Worm (Caenorhabditis elegans) whole organism, early embryonic: Measurements from ENCODE around the gene fbxb-104.

Experiments used
- B0310.2 ChIP-seq: sonication (generic microtip); optimal IDR thresholded peaks from 2 replicates; lab custom pipeline; 2016; ENCODE audit warnings: mild to moderate bottlenecking, missing genetic modification characterization, missing compliant biosample characterization
- F13C5.2 ChIP-seq: sonication (generic microtip); optimal IDR thresholded peaks from 2 replicates; lab custom pipeline; 2017; ENCODE audit warnings: mild to moderate bottlenecking, missing genetic modification characterization, inconsistent platforms, missing compliant biosample characterization
- aly-1 ChIP-seq: sonication (generic microtip); optimal IDR thresholded peaks from 2 replicates; lab custom pipeline; 2016; ENCODE audit warnings: missing genetic modification characterization, missing compliant biosample characterization
- ama-1 ChIP-seq: fragments of 150-350 bp; optimal IDR thresholded peaks from 2 replicates; lab custom pipeline; 2014
- ceh-13 ChIP-seq: fragments of 200-800 bp; sonication (Bioruptor generic); optimal IDR thresholded peaks from 2 replicates; lab custom pipeline; 2018; ENCODE audit warnings: mild to moderate bottlenecking, missing genetic modification characterization, missing compliant biosample characterization
- ceh-36 ChIP-seq: sonication (generic microtip); optimal IDR thresholded peaks from 2 replicates; lab custom pipeline; 2016; ENCODE audit warnings: missing genetic modification characterization, inconsistent platforms, missing compliant biosample characterization
- ets-7 ChIP-seq: sonication (generic microtip); optimal IDR thresholded peaks from 2 replicates; lab custom pipeline; 2016; ENCODE audit warnings: missing genotype, missing genetic modification characterization, missing compliant biosample characterization
- flt-1 ChIP-seq: fragments of 200-800 bp; sonication (Bioruptor generic); IDR thresholded peaks from 2 replicates; pipeline ENCODE4 v1.3.6; 2022; ENCODE audit warnings: missing genetic modification characterization, missing compliant biosample characterization
- hmbx-1 ChIP-seq: sonication (generic microtip); optimal IDR thresholded peaks from 2 replicates; lab custom pipeline; 2016; ENCODE audit warnings: mild to moderate bottlenecking, missing genetic modification characterization, missing compliant biosample characterization
- hmg-4 ChIP-seq: fragments of 200-800 bp; sonication (Bioruptor generic); optimal IDR thresholded peaks from 2 replicates; lab custom pipeline; 2018; ENCODE audit warnings: mild to moderate bottlenecking, missing genetic modification characterization, missing compliant biosample characterization
- hnd-1 ChIP-seq: sonication (generic microtip); optimal IDR thresholded peaks from 2 replicates; lab custom pipeline; 2016; ENCODE audit warnings: missing genetic modification characterization, missing compliant biosample characterization
- pes-1 ChIP-seq: fragments of 200-800 bp; sonication (Bioruptor generic); IDR thresholded peaks from 2 replicates; pipeline ENCODE4 v1.3.6; 2022; ENCODE audit warnings: missing genetic modification reagents, missing genetic modification characterization, missing compliant biosample characterization
- scrt-1 ChIP-seq: fragments of 200-800 bp; sonication (Bioruptor generic); IDR thresholded peaks from 2 replicates; pipeline ENCODE4 v1.3.6; 2022; ENCODE audit warnings: missing genetic modification characterization, missing compliant biosample characterization
- sea-1 ChIP-seq: fragments of 200-800 bp; sonication (Bioruptor generic); conservative IDR thresholded peaks from 2 replicates; pipeline ENCODE4 v1.3.6; 2022; ENCODE audit warnings: missing genetic modification characterization, missing compliant biosample characterization
- tbx-11 ChIP-seq: fragments of 200-800 bp; sonication (Bioruptor generic); IDR thresholded peaks from 2 replicates; pipeline ENCODE4 v1.3.6; 2022; ENCODE audit warnings: missing genetic modification characterization, missing compliant biosample characterization
- tbx-37 ChIP-seq: fragments of 200-800 bp; sonication (Bioruptor generic); conservative IDR thresholded peaks from 2 replicates; pipeline ENCODE4 v1.3.6; 2022; ENCODE audit warnings: missing genetic modification reagents, missing genetic modification characterization, missing compliant biosample characterization
- tra-4 ChIP-seq: sonication (generic microtip); optimal IDR thresholded peaks from 2 replicates; lab custom pipeline; 2017; ENCODE audit warnings: missing genetic modification characterization, missing compliant biosample characterization

Gene fbxb-104

DNA sequence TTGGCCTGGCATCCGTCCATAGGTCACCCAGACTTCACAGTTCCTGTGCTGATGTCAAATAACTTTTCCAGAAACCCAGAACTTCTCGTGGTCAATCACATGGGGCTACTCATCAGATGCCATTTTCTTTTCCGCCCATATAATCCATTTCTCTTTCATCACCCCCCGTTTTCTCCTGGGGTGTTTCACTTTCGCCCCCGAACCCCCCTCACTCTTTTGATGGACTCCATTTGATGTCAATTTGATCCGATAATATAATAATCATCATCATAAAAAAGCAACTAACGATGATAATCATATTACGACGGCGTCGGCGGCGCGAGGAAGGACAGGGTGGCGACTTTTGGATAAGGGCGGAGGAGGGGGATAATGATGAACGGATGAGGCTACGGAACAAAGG is 38.8 kb downstream of the fbxb-104 start:
- TF ChIP-seq ama-1 (no peak), ceh-36 (tag; lab: Kevin White, UChicago) (no peak), hmg-4 (GFP tag; lab: Kevin White, UChicago) (no peak), hnd-1 (no peak), hmbx-1 (tag; lab: Kevin White, UChicago) (no peak), pes-1 (no peak), aly-1 (no peak), scrt-1 (GFP tag; lab: Robert Waterston, UW) (no peak), ceh-13 (no peak), tra-4 (tag; lab: Kevin White, UChicago) (no peak), sea-1 (GFP tag; lab: Robert Waterston, UW) (no peak), flt-1 (no peak), ets-7 (tag; lab: Kevin White, UChicago) (no peak), tbx-11 (no peak), tbx-37 (no peak), F13C5.2 (no peak), B0310.2 (tag; lab: Kevin White, UChicago) (no peak)

DNA sequence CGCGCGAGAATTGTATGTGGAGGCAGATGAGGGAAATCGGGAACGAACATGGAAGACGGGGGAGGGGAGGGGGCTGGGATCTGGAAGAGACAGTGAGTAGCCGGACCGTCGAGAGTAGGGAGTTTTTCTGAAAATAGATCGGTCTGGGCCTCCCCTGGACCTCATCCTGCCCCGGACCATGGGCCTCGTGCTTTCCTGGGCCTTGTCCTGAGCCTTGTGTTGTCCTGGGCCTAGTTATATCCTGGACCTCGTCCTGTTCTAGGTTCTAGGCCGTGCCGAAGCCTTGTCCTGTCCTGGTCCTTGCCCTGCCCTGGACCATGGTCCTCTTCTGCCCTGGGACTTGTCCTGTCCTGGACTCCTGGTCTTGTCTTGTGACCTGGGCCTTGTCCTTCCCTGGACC is 39.7 kb downstream of the fbxb-104 start:
- 0 out of 2 replicates have a peak, but pooled peaks have one; percentile 21 for TF ChIP-seq tbx-11
- no peak for TF ChIP-seq B0310.2 (tag; lab: Kevin White, UChicago)

DNA sequence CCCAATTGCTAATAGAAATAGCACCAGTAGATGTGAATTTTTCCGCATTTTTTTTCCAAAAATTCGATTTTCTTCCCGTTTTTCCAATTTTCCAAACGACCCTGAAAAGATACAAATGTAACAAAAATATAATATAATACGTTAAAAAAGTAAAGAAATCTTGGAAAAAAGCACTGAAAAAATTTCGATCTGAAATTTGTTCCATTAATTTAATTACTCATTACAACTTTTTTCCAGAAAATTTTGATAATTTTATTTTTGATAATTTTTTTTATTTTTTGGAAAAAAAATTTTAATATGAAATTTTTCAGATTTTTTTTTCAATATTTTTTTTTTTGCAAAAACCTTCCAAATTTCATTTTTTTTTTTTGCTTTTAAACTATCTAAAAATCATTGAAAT is 40.7 kb downstream of the fbxb-104 start, which contains the start of gene skpo-2:
Gene skpo-2 (minus strand): TSS at position 101 of the 400 bp plus-strand sequence.
- TF ChIP-seq tbx-37 (no peak), tra-4 (tag; lab: Kevin White, UChicago) (no peak), hmg-4 (GFP tag; lab: Kevin White, UChicago) (no peak), B0310.2 (tag; lab: Kevin White, UChicago) (no peak)

DNA sequence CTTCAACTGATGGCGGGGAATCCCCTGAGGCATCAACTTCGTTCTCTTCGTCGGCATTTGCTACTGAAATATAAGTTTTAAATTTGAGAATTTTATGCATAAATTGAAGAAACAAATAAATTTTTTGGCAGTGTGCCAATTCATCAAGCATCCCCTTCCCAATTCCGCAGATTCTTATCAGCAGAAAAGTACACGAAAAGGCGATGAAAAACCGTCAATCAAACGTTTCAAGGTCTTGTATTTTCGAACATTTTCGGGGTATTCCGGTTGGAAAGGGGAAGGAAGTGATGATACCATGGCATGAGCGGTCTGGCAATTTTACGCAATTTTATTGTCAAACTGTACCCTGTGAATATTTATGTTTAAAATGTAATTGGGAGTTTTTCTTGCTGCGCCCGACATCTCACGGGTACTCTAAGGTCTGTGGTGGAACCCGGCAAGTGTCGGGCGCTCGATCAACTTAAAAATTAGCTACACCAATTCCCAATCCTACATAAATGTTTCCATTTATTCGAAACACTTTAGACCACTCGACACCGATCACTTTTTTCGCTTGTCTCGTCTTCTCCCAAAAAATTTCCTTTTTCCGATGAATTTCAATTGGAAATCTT is 42.1 kb downstream of the fbxb-104 start:
- TF ChIP-seq tbx-37 (no peak), ceh-13 (no peak), hnd-1 (no peak), tbx-11 (no peak), B0310.2 (tag; lab: Kevin White, UChicago) (no peak), hmbx-1 (tag; lab: Kevin White, UChicago) (no peak), scrt-1 (GFP tag; lab: Robert Waterston, UW) (no peak), F13C5.2 (no peak), ceh-36 (tag; lab: Kevin White, UChicago) (no peak), hmg-4 (GFP tag; lab: Kevin White, UChicago) (no peak), ets-7 (tag; lab: Kevin White, UChicago) (no peak), ama-1 (no peak), pes-1 (no peak), aly-1 (no peak), tra-4 (tag; lab: Kevin White, UChicago) (no peak), flt-1 (no peak), sea-1 (GFP tag; lab: Robert Waterston, UW) (no peak)

DNA sequence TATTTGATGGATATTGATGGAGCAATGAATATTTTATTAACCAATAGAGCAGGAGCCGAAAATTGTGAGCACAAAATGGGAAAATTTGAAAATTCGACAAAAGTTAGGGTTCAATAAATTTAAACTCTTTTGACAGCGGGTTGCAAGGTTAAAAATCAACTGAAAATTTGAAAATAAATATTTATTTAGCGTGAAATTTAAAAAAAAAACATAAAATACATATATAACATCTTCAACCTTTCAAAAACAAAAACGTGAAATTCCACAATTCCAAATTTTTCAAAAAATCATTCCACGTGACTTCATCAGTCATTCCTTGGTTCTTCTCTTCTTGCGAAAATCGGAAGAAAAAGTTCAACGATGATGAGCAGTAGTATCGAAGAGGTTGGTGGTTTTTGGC is 47.7 kb downstream of the fbxb-104 start, which contains the start of gene C16C8.18:
Gene C16C8.18 (plus strand): TSS at position 301 of the 400 bp plus-strand sequence.
- TF ChIP-seq pes-1 (no peak), B0310.2 (tag; lab: Kevin White, UChicago) (no peak), ceh-13 (no peak), F13C5.2 (no peak), hmbx-1 (tag; lab: Kevin White, UChicago) (no peak), tra-4 (tag; lab: Kevin White, UChicago) (no peak), hmg-4 (GFP tag; lab: Kevin White, UChicago) (no peak), hnd-1 (no peak), ama-1 (no peak), ets-7 (tag; lab: Kevin White, UChicago) (no peak), scrt-1 (GFP tag; lab: Robert Waterston, UW) (no peak), ceh-36 (tag; lab: Kevin White, UChicago) (no peak), tbx-11 (no peak), sea-1 (GFP tag; lab: Robert Waterston, UW) (no peak), flt-1 (no peak), tbx-37 (no peak), aly-1 (no peak)

DNA sequence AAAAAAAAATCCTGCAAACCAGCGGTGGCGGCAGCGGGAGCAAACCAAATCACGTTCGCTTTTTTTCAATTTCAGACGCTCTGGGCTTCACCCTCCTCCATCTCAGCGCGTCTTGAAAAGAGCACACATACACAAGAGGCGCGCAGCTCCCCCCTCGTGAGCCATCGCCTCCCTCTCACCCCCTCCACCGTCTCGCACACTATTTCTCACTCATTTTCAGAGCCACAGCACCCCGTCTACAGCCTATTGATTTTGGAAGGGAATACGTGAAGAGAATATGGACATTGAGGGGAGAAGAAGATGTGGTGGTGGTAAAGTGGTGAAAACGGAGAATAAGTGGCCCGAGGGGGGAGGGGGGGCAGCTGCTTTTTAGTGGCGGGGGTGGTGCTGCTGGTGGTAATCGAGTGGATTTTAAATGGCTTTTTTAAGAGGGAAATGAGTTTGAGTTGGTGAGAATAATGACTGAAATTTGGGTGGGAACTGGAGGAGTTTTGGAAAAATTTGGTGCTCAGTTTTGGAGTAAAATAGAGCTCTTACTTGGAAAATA is 48.8 kb downstream of the fbxb-104 start:
- TF ChIP-seq pes-1 (no peak), B0310.2 (tag; lab: Kevin White, UChicago) (no peak), F13C5.2 (no peak), tra-4 (tag; lab: Kevin White, UChicago) (no peak), tbx-11 (no peak), sea-1 (GFP tag; lab: Robert Waterston, UW) (no peak), ceh-36 (tag; lab: Kevin White, UChicago) (no peak), tbx-37 (no peak), flt-1 (no peak), ets-7 (tag; lab: Kevin White, UChicago) (no peak), hmg-4 (GFP tag; lab: Kevin White, UChicago) (no peak), ceh-13 (no peak), scrt-1 (GFP tag; lab: Robert Waterston, UW) (no peak), ama-1 (no peak), hmbx-1 (tag; lab: Kevin White, UChicago) (no peak), hnd-1 (no peak), aly-1 (no peak)
